Worm (Caenorhabditis elegans): Measurements from ENCODE around the gene egl-8.

egl-8 gene

DNA sequence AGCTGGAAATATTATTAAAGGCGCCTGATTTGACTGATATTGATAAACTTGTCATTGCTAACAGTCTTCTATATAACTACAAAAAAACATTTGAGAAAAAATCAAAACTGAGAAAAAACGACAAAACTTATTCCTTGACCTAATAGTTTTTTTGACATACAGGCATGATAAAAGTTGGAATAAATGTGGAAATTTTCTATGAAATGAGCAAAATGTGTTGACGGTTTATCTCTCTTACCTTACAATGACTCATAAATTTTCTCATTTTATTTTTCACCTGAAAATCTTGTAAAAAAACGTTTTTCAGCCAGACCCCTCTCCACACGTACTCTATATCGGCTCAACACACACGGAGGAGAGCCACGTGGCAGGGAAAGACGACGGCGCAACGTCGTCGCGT is at the start of gene egl-8:
Gene egl-8 (plus strand): TSS at position 301 of the 400 bp plus-strand sequence.
- no peak for TF ChIP-seq ztf-16 (tag; optimal IDR thresholded peaks at IDR 0.05)
- TF ChIP-seq hlh-30 (tag; optimal IDR thresholded peaks at IDR 0.05; ENCODE audit: insufficient read depth): no peak
- no peak for TF ChIP-seq unc-55 (GFP tag; optimal IDR thresholded peaks at IDR 0.05)
- TF ChIP-seq ceh-9 (tag; optimal IDR thresholded peaks at IDR 0.05): no peak
- no peak for TF ChIP-seq F13H6.1 (tag; optimal IDR thresholded peaks at IDR 0.05)
- TF ChIP-seq hlh-13 (GFP tag; optimal IDR thresholded peaks at IDR 0.05): no peak
- no peak for TF ChIP-seq dve-1 (tag; optimal IDR thresholded peaks at IDR 0.05)
- TF ChIP-seq hlh-15 (tag; optimal IDR thresholded peaks at IDR 0.05): no peak
- no peak for TF ChIP-seq elt-2 (tag; optimal IDR thresholded peaks at IDR 0.05)
- TF ChIP-seq fkh-6 (tag; optimal IDR thresholded peaks at IDR 0.05): no peak
- TF ChIP-seq ceh-34 (tag; optimal IDR thresholded peaks at IDR 0.05): no peak
- no peak for TF ChIP-seq ref-2 (tag; optimal IDR thresholded peaks at IDR 0.05)
- TF ChIP-seq hlh-6 (tag; optimal IDR thresholded peaks at IDR 0.05): no peak
- no peak for TF ChIP-seq elt-4 (tag; optimal IDR thresholded peaks at IDR 0.05)
- no peak for TF ChIP-seq ahr-1 (tag; optimal IDR thresholded peaks at IDR 0.05)
- no peak for TF ChIP-seq fax-1 (tag; optimal IDR thresholded peaks at IDR 0.05)
- no peak for TF ChIP-seq pax-1 (tag; optimal IDR thresholded peaks at IDR 0.05)
- no peak for TF ChIP-seq dmd-4 (tag; optimal IDR thresholded peaks at IDR 0.05; ENCODE audit: borderline replicate concordance)

DNA sequence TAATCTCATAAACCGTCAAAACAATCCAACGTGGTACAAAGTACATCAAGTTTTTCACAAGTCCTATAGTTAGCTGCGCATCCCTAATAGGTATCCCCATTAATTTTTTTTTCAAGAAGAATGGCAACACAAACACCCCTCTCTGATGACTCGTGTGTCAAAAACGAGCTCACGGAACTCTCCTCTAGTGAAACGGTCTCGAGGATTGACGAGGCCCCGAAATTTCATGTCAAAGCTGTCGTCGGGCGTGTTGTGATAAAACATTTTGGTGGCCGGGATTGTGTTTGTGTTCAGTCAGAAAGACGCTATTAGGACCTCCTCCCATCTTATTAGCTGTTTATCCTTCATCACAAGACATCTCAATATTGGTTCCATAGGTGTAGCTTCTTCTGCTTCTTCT is 19.3 kb upstream of the egl-8 start, which contains the start of gene idpp-2:
Gene idpp-2 (plus strand): TSS at position 301 of the 400 bp plus-strand sequence.
- TF ChIP-seq dmd-4 (tag; optimal IDR thresholded peaks at IDR 0.05; ENCODE audit: borderline replicate concordance) (no peak), fkh-6 (tag; optimal IDR thresholded peaks at IDR 0.05) (no peak), K02D7.2 (tag; optimal IDR thresholded peaks at IDR 0.05) (no peak), sox-2 (GFP tag; IDR thresholded peaks at IDR 0.05) (no peak), ceh-9 (tag; optimal IDR thresholded peaks at IDR 0.05) (no peak), ets-4 (tag; optimal IDR thresholded peaks at IDR 0.05) (no peak), sox-4 (tag; optimal IDR thresholded peaks at IDR 0.05) (no peak), lim-6 (tag; optimal IDR thresholded peaks at IDR 0.05) (no peak), hlh-6 (tag; optimal IDR thresholded peaks at IDR 0.05) (no peak), ceh-19 (GFP tag; optimal IDR thresholded peaks at IDR 0.05) (no peak), mec-3 (tag; optimal IDR thresholded peaks at IDR 0.05; ENCODE audit: borderline replicate concordance) (no peak), unc-3 (GFP tag; conservative IDR thresholded peaks at IDR 0.05) (no peak), unc-3 (tag; optimal IDR thresholded peaks at IDR 0.05) (no peak), ceh-22 (tag; optimal IDR thresholded peaks at IDR 0.05) (no peak), eyg-1 (tag; optimal IDR thresholded peaks at IDR 0.05) (no peak)

DNA sequence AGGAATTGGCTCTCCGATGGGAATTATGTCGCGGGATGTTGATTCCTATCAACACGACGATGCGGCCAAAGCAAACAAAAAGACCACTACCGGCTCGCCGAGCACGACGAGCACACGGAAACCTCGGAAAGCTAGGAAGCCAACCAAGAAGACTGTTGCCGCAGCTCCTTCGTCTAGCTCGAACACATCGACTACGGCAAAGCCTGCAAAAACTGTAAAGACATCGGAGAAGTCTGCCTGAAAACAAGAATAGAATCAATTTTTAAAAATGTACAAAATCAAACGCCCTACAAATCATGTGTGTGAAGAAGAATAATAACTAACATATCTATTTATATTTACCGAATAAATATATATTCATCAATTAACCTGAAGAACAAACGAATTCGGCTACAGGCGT is 14.3 kb upstream of the egl-8 start:
- TF ChIP-seq unc-55 (GFP tag; optimal IDR thresholded peaks at IDR 0.05) (no peak), nfya-1 (tag; optimal IDR thresholded peaks at IDR 0.05) (no peak), unc-3 (GFP tag; conservative IDR thresholded peaks at IDR 0.05) (no peak), unc-3 (tag; optimal IDR thresholded peaks at IDR 0.05) (no peak), pag-3 (tag; optimal IDR thresholded peaks at IDR 0.05; ENCODE audit: borderline replicate concordance) (no peak), elt-2 (tag; optimal IDR thresholded peaks at IDR 0.05) (no peak), ref-2 (tag; optimal IDR thresholded peaks at IDR 0.05) (no peak)

DNA sequence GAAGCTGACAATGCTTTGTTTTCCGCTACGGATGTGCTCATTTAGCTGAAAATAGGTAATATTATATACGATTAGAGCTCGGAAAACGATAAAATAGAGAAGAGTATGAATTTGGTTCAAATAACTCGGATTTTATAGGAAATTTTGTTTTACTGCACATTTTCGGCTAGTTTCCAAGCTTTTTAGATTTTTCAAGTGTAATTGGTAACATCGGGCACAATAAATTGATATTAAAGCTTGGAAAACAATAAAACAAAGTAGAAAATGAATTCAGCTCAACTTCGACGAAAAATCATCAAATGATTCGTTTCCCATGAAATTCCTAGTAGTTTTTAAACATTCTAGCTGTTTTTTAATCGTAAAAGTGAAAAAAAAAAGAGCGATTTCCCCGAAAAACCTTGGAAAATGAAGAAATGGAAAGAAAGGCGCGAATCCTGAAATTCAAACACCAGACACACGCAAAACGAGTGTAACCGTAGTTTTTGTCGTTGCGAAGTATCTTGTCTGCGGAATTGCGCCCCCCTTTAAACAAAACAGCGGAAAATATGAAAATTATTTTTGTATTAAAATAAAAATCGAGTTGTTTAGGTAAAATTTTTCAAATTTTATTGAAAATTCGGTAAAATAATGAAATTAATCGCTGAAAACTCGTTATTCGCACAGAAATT is 12.7 kb upstream of the egl-8 start, which contains the start of gene ife-3:
Gene ife-3 (minus strand): TSS at position 51 of the 668 bp plus-strand sequence.
- TF ChIP-seq C38D4.7 (GFP tag; optimal IDR thresholded peaks at IDR 0.05): no peak
- peak; percentile 29 for TF ChIP-seq nfya-1 (tag; optimal IDR thresholded peaks at IDR 0.05)

DNA sequence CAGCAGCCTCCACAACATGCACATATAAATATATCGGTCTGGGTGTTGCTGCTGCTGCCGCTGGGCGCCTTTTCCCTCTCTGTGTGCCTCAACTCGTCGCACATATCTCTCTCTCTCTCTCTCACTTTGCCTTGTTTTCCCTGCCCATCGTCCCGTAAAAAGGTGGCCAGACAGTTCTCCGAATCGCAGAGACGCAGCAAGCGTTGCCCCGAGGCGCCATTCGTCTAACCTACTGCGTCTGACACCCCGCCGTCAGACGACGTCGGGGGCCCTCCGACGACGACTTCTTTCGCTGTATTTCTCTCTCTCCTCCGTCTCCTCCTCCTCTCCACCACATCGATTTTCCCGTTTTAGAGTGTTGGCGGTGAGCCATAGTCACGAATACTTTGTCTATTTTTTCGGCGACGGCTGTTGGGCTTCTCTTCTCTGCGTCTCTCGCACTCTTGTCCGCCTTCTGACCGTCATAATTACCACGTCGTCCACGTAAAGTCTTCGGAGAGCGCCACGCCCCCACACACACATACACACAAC is 11.8 kb upstream of the egl-8 start, which contains the start of gene B0348.10:
Gene B0348.10 (minus strand): TSS at position 24 of the 531 bp plus-strand sequence.
- peak; percentile 10 for TF ChIP-seq ets-4 (tag; optimal IDR thresholded peaks at IDR 0.05)
- no peak for TF ChIP-seq unc-3 (GFP tag; conservative IDR thresholded peaks at IDR 0.05)
- peak; percentile 38 for TF ChIP-seq unc-3 (tag; optimal IDR thresholded peaks at IDR 0.05)
- TF ChIP-seq eyg-1 (tag; optimal IDR thresholded peaks at IDR 0.05): no peak
- peak; percentile 65 for TF ChIP-seq pqm-1 (tag; optimal IDR thresholded peaks at IDR 0.05)
- no peak for TF ChIP-seq elt-4 (tag; optimal IDR thresholded peaks at IDR 0.05)
- no peak for TF ChIP-seq nhr-11 (tag; optimal IDR thresholded peaks at IDR 0.05)
- TF ChIP-seq unc-55 (GFP tag; optimal IDR thresholded peaks at IDR 0.05): peak; percentile 22
- peak; percentile 35 for TF ChIP-seq ttx-3 (tag; optimal IDR thresholded peaks at IDR 0.05)
- peak; percentile 83 for TF ChIP-seq nfya-1 (tag; optimal IDR thresholded peaks at IDR 0.05)
- TF ChIP-seq pros-1 (tag; optimal IDR thresholded peaks at IDR 0.05): peak; percentile 62
- no peak for TF ChIP-seq pat-9 (tag; optimal IDR thresholded peaks at IDR 0.05)
- TF ChIP-seq syd-9 (tag; optimal IDR thresholded peaks at IDR 0.05): peak; percentile 53
- TF ChIP-seq ref-2 (tag; optimal IDR thresholded peaks at IDR 0.05): peak; percentile 83
- TF ChIP-seq ceh-14 (tag; optimal IDR thresholded peaks at IDR 0.05): peak; percentile 72
- peak; percentile 26 for TF ChIP-seq lim-6 (tag; optimal IDR thresholded peaks at IDR 0.05)
- no peak for TF ChIP-seq che-1 (tag; optimal IDR thresholded peaks at IDR 0.05)
- no peak for TF ChIP-seq mec-3 (tag; optimal IDR thresholded peaks at IDR 0.05; ENCODE audit: borderline replicate concordance)
- TF ChIP-seq ceh-45 (GFP tag; IDR thresholded peaks at IDR 0.05): no peak
- TF ChIP-seq tbx-2 (tag; optimal IDR thresholded peaks at IDR 0.05): peak; percentile 88
